Worm (Caenorhabditis elegans): ENCODE data around the gene nep-9.

- TF ChIP-seq pha-4 (tag; optimal IDR thresholded peaks at IDR 0.05) (no peak), Y22D7AL.16 (tag; optimal IDR thresholded peaks at IDR 0.05) (no peak), ttx-3 (tag; optimal IDR thresholded peaks at IDR 0.05) (no peak), pqm-1 (tag; optimal IDR thresholded peaks at IDR 0.05) (no peak), rnt-1 (tag; optimal IDR thresholded peaks at IDR 0.05) (no peak), fkh-10 (GFP tag; optimal IDR thresholded peaks at IDR 0.05) (no peak), fax-1 (tag; optimal IDR thresholded peaks at IDR 0.05) (no peak), unc-55 (GFP tag; optimal IDR thresholded peaks at IDR 0.05) (no peak), ceh-31 (tag; optimal IDR thresholded peaks at IDR 0.05) (no peak)
Observed at ce11 chrII:3414383-3414910, 15.3 kb upstream of the nep-9 start, which contains the start of the genes F18A12.7 and F18A12.2.

All from whole organism, late embryonic.